Fruit fly (Drosophila melanogaster): ENCODE results near the gene eIF4G1.

The eIF4G1 gene

DNA sequence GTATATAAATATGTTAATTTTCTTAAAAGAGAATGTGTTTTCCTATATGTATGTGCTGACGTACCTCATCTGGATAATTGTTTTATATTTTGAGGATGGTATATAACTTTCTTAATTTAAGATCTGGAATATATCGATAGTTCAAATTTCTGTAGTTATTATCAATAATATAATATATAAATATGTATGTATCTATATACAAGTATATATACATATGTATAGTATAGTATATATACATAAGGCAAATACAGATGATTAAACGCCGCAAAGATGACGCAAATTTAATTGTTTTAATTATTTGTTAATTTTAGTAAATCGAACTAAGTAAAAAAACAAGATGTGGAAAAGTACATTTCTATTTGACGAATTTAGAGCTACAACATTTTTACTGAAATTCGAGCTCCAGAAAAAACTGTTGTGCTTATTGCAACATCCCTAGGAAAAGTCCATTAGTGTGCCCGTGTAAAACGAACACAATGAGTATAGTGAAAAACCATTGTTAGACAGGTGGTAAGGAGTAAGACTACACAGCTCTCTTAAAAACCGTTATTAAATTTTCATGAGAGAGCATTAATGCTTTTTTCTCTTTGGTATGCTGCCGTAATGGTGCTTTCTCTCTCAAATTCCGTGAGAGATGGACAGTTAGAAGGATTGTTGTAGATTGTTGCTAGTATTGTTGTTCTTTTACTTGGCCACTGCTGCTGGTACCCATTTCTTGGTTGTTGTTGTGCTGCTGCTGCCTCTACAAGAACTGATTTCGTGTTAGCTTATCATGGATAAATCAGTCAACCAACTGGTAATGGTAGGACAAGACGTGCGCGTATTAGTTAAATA is 5.7 kb upstream of the eIF4G1 start, which contains the start of gene mGluR:
mGluR (plus strand) TSS at position 784 of the 834 bp plus-strand sequence.
- TF ChIP-seq CG13123 (GFP tag; optimal IDR thresholded peaks at IDR 0.05): no peak
- peak; percentile 96 for TF ChIP-seq CG1024 (GFP tag; IDR thresholded peaks at IDR 0.05)
- TF ChIP-seq pum (GFP tag; optimal IDR thresholded peaks at IDR 0.05): no peak
- no peak for TF ChIP-seq HHEX (GFP tag; optimal IDR thresholded peaks at IDR 0.05)
- TF ChIP-seq CG17186 (GFP tag; optimal IDR thresholded peaks at IDR 0.05): no peak
- TF ChIP-seq unc-4 (GFP tag; IDR thresholded peaks at IDR 0.05; ENCODE audit: partially characterized antibody): no peak
- TF ChIP-seq CG2712 (tag; optimal IDR thresholded peaks at IDR 0.05): no peak
- TF ChIP-seq CG17912 (GFP tag; optimal IDR thresholded peaks at IDR 0.05): no peak
- TF ChIP-seq lmd (GFP tag; IDR thresholded peaks at IDR 0.05): no peak
- no peak for TF ChIP-seq Mes4 (GFP tag; optimal IDR thresholded peaks at IDR 0.05)
- peak; percentile 20 for TF ChIP-seq CG2116 (GFP tag; optimal IDR thresholded peaks at IDR 0.05)
- TF ChIP-seq Meics (GFP tag; optimal IDR thresholded peaks at IDR 0.05): no peak
- TF ChIP-seq CG9437 (GFP tag; optimal IDR thresholded peaks at IDR 0.05): no peak
- TF ChIP-seq tup (GFP tag; optimal IDR thresholded peaks at IDR 0.05): no peak
- no peak for TF ChIP-seq CG17328 (GFP tag; IDR thresholded peaks at IDR 0.05)
- no peak for TF ChIP-seq CG9727 (GFP tag; optimal IDR thresholded peaks at IDR 0.05)
- no peak for TF ChIP-seq onecut (GFP tag; IDR thresholded peaks at IDR 0.05)
- TF ChIP-seq CG13624 (GFP tag; optimal IDR thresholded peaks at IDR 0.05): no peak
- no peak for TF ChIP-seq Myb (GFP tag; optimal IDR thresholded peaks at IDR 0.05)
- TF ChIP-seq fru (optimal IDR thresholded peaks at IDR 0.05): no peak
- no peak for TF ChIP-seq CG16813 (GFP tag; IDR thresholded peaks at IDR 0.05; ENCODE audit: partially characterized antibody)
- peak; percentile 26 for TF ChIP-seq stwl (tag; optimal IDR thresholded peaks at IDR 0.05)
- TF ChIP-seq CG15696 (tag; optimal IDR thresholded peaks at IDR 0.05): no peak
- TF ChIP-seq CG4404 (GFP tag; IDR thresholded peaks at IDR 0.05): no peak
- no peak for TF ChIP-seq CG34376 (GFP tag; optimal IDR thresholded peaks at IDR 0.05)
- no peak for TF ChIP-seq trh (GFP tag; optimal IDR thresholded peaks at IDR 0.05)
- TF ChIP-seq Camta (GFP tag; optimal IDR thresholded peaks at IDR 0.05): no peak
- peak; percentile 2 for TF ChIP-seq ac (GFP tag; optimal IDR thresholded peaks at IDR 0.05)
- TF ChIP-seq CG7357 (GFP tag; IDR thresholded peaks at IDR 0.05): peak; percentile 81; the same call in 2 of the 3 replicates
- TF ChIP-seq BEAF-32 (GFP tag; optimal IDR thresholded peaks at IDR 0.05): peak; percentile 10
- peak; percentile 18 for TF ChIP-seq CG12299 (tag; optimal IDR thresholded peaks at IDR 0.05)
- no peak for TF ChIP-seq Ssrp (tag; optimal IDR thresholded peaks at IDR 0.05)
- TF ChIP-seq hbn (GFP tag; IDR thresholded peaks at IDR 0.05; ENCODE audit: partially characterized antibody): no peak
- no peak for TF ChIP-seq vfl (GFP tag; optimal IDR thresholded peaks at IDR 0.05)
- TF ChIP-seq ato (GFP tag; IDR thresholded peaks at IDR 0.05; ENCODE audit: partially characterized antibody): no peak
- TF ChIP-seq pzg (GFP tag; optimal IDR thresholded peaks at IDR 0.05): peak; percentile 47
- TF ChIP-seq CG3726 (GFP tag; IDR thresholded peaks at IDR 0.05): no peak
- no peak for TF ChIP-seq CG1792 (GFP tag; optimal IDR thresholded peaks at IDR 0.05)
- TF ChIP-seq gt (GFP tag; IDR thresholded peaks at IDR 0.05): no peak
- no peak for TF ChIP-seq gem (tag; optimal IDR thresholded peaks at IDR 0.05)
- TF ChIP-seq so (GFP tag; IDR thresholded peaks at IDR 0.05): no peak
- TF ChIP-seq pho (GFP tag; optimal IDR thresholded peaks at IDR 0.05): no peak
- TF ChIP-seq CG18262 (tag; optimal IDR thresholded peaks at IDR 0.05): no peak
- TF ChIP-seq twi (tag; optimal IDR thresholded peaks at IDR 0.05): no peak
- no peak for TF ChIP-seq hb (GFP tag; IDR thresholded peaks at IDR 0.05; ENCODE audit: partially characterized antibody)
- TF ChIP-seq Hmx (GFP tag; optimal IDR thresholded peaks at IDR 0.05): no peak
- no peak for TF ChIP-seq sna (GFP tag; IDR thresholded peaks at IDR 0.05; ENCODE audit: partially characterized antibody)
- TF ChIP-seq repo (GFP tag; optimal IDR thresholded peaks at IDR 0.05): no peak
- TF ChIP-seq gsb (GFP tag; IDR thresholded peaks at IDR 0.05): no peak
- no peak for TF ChIP-seq Bdp1 (GFP tag; optimal IDR thresholded peaks at IDR 0.05)
